Fruit fly (Drosophila melanogaster) whole organism: ENCODE results near the gene Cyp318a1.

Source experiments
- CG8478 ChIP-seq: fragments of >200 bp; optimal IDR thresholded peaks from 2 replicates; lab custom pipeline; 2018; ENCODE audit warnings: inconsistent platforms
- Dll ChIP-seq: fragments of >200 bp; optimal IDR thresholded peaks from 2 replicates; lab custom pipeline; 2017
- EcR ChIP-seq, 2 experiments: fragments of >200 bp; optimal IDR thresholded peaks; 2 replicates each; lab custom pipeline; 2017; ENCODE audit warnings: missing biosample characterization in 2 of 2, missing genetic modification characterization in 2 of 2, missing genetic modification reagents in 2 of 2
- pan ChIP-seq: fragments of >200 bp; optimal IDR thresholded peaks from 2 replicates; lab custom pipeline; 2017
- psq ChIP-seq: fragments of >200 bp; optimal IDR thresholded peaks from 2 replicates; lab custom pipeline; 2017
- usp ChIP-seq: fragments of >200 bp; optimal IDR thresholded peaks from 2 replicates; lab custom pipeline; 2017; ENCODE audit warnings: missing biosample characterization, missing genetic modification characterization, mixed read lengths

- TF ChIP-seq CG8478 (lab: Kevin White, UChicago) (no peak), Dll (lab: Kevin White, UChicago) (no peak), EcR (GFP tag; optimal IDR thresholded peaks at IDR 0.05; lab: Kevin White, UChicago) (no peak), usp (GFP tag; lab: Kevin White, UChicago) (no peak), psq (lab: Kevin White, UChicago) (no peak), pan (lab: Kevin White, UChicago) (no peak)
Observed at dm6 chrX:12075569-12075968, 43.1 kb downstream of the Cyp318a1 start.
